Worm (Caenorhabditis elegans) whole organism, L1 larva: ENCODE measurements around the gene cpna-2.

Experiments
- C16A3.4 ChIP-seq: fragments of 150-350 bp; optimal IDR thresholded peaks from 2 replicates; lab custom pipeline; 2014; ENCODE audit warnings: missing biosample characterization, missing genetic modification characterization
- F16B12.6 ChIP-seq: fragments of 150-350 bp; optimal IDR thresholded peaks from 2 replicates; lab custom pipeline; 2014; ENCODE audit warnings: missing biosample characterization, missing genetic modification characterization
- aly-2 ChIP-seq: fragments of 150-350 bp; optimal IDR thresholded peaks from 2 replicates; lab custom pipeline; 2014; ENCODE audit warnings: missing biosample characterization, missing genetic modification characterization
- ceh-63 ChIP-seq: fragments of 200-800 bp; sonication (Bioruptor generic); optimal IDR thresholded peaks from 2 replicates; lab custom pipeline; 2018; ENCODE audit warnings: mild to moderate bottlenecking, missing genetic modification characterization, missing compliant biosample characterization
- ceh-8 ChIP-seq: fragments of 200-800 bp; sonication (Bioruptor generic); optimal IDR thresholded peaks from 2 replicates; lab custom pipeline; 2018; ENCODE audit warnings: mild to moderate bottlenecking, missing genetic modification characterization, moderate library complexity, missing compliant biosample characterization
- ceh-82 ChIP-seq, 3 experiments: fragments of 150-350 bp in 1 of 3; sonication (generic microtip) in 2 of 3; optimal IDR thresholded peaks; 2 replicates each; lab custom pipeline; 2014 to 2017; ENCODE audit warnings: missing biosample characterization in 3 of 3, missing genetic modification characterization in 3 of 3
- ces-1 ChIP-seq: fragments of 150-350 bp; optimal IDR thresholded peaks from 2 replicates; lab custom pipeline; 2014; ENCODE audit warnings: missing biosample characterization, missing genetic modification reagents, missing genetic modification characterization
- dpl-1 ChIP-seq, 3 experiments: fragments of 150-350 bp in 2 of 3; sonication (generic microtip) in 1 of 3; optimal IDR thresholded peaks; 2 replicates each; lab custom pipeline; 2014 to 2017; ENCODE audit warnings: missing biosample characterization in 3 of 3, missing genetic modification characterization in 3 of 3, missing genetic modification reagents in 3 of 3
- dsc-1 ChIP-seq: sonication (generic microtip); optimal IDR thresholded peaks from 2 replicates; lab custom pipeline; 2016; ENCODE audit warnings: mild to moderate bottlenecking, missing genetic modification characterization, missing compliant biosample characterization
- efl-1 ChIP-seq, 4 experiments: fragments of 150-350 bp; optimal IDR thresholded peaks in 3 of 4; peaks in 1 of 4; 1 replicate in 1 of 4; 2 replicates in 3 of 4; lab custom pipeline; 2014; ENCODE audit warnings: missing biosample characterization in 2 of 4, missing genetic modification characterization in 2 of 4, missing genetic modification reagents in 2 of 4
- fkh-10 ChIP-seq: sonication (generic microtip); optimal IDR thresholded peaks from 2 replicates; lab custom pipeline; 2017; ENCODE audit warnings: missing biosample characterization, missing genetic modification reagents, missing genetic modification characterization
- fkh-4 ChIP-seq: sonication (generic microtip); optimal IDR thresholded peaks from 2 replicates; lab custom pipeline; 2016; ENCODE audit warnings: missing compliant biosample characterization, missing genetic modification characterization, borderline replicate concordance
- fos-1 ChIP-seq: fragments of 150-350 bp; optimal IDR thresholded peaks from 2 replicates; lab custom pipeline; 2014; ENCODE audit warnings: missing biosample characterization, missing genetic modification characterization
- hpl-2 ChIP-seq: fragments of 150-350 bp; optimal IDR thresholded peaks from 2 replicates; lab custom pipeline; 2014; ENCODE audit warnings: missing biosample characterization, missing genetic modification reagents, missing genetic modification characterization
- isw-1 ChIP-seq: fragments of 200-800 bp; sonication (Bioruptor generic); IDR thresholded peaks from 2 replicates; pipeline ENCODE4 v1.3.6; 2022; ENCODE audit warnings: missing genetic modification characterization, missing compliant biosample characterization
- lin-14 ChIP-seq: fragments of 200-800 bp; sonication (Bioruptor generic); optimal IDR thresholded peaks from 2 replicates; lab custom pipeline; 2018; ENCODE audit warnings: mild to moderate bottlenecking, missing genetic modification characterization, moderate library complexity, missing compliant biosample characterization
- lin-15B ChIP-seq: fragments of 150-350 bp; sonication (generic microtip); optimal IDR thresholded peaks from 3 replicates; lab custom pipeline; 2014; ENCODE audit warnings: missing biosample characterization, missing genetic modification characterization
- lin-35 ChIP-seq, 2 experiments: fragments of 150-350 bp; optimal IDR thresholded peaks; 2 replicates each; lab custom pipeline; 2014; ENCODE audit warnings: missing biosample characterization in 2 of 2, missing genetic modification characterization in 2 of 2, missing genetic modification reagents in 2 of 2
- lin-39 ChIP-seq: fragments of 150-350 bp; optimal IDR thresholded peaks from 2 replicates; lab custom pipeline; 2014; ENCODE audit warnings: missing biosample characterization, missing genetic modification reagents, missing genetic modification characterization
- lir-3 ChIP-seq: sonication (generic microtip); optimal IDR thresholded peaks from 2 replicates; lab custom pipeline; 2016; ENCODE audit warnings: mild to moderate bottlenecking, missing genetic modification characterization, moderate library complexity, missing compliant biosample characterization; ENCODE audit not compliant: poor library complexity
- lsy-2 ChIP-seq, 2 experiments: fragments of 150-350 bp; optimal IDR thresholded peaks; 2 replicates each; lab custom pipeline; 2014; ENCODE audit warnings: missing biosample characterization in 2 of 2, missing genetic modification characterization in 2 of 2
- mef-2 ChIP-seq: fragments of 150-350 bp; optimal IDR thresholded peaks from 2 replicates; lab custom pipeline; 2014; ENCODE audit warnings: missing biosample characterization, missing genetic modification characterization
- mep-1 ChIP-seq: fragments of 150-350 bp; optimal IDR thresholded peaks from 2 replicates; lab custom pipeline; 2014; ENCODE audit warnings: missing biosample characterization, missing genetic modification characterization
- nhr-11 ChIP-seq: fragments of 150-350 bp; optimal IDR thresholded peaks from 2 replicates; lab custom pipeline; 2014; ENCODE audit warnings: missing biosample characterization, missing genetic modification characterization
- nhr-12 ChIP-seq: sonication (generic microtip); optimal IDR thresholded peaks from 2 replicates; lab custom pipeline; 2017; ENCODE audit warnings: missing biosample characterization, missing genetic modification characterization
- nhr-19 ChIP-seq: fragments of 200-800 bp; sonication (Bioruptor generic); conservative IDR thresholded peaks from 2 replicates; pipeline ENCODE4 v1.3.6; 2022; ENCODE audit warnings: missing genetic modification characterization, missing compliant biosample characterization
- nhr-20 ChIP-seq: sonication (generic microtip); optimal IDR thresholded peaks from 2 replicates; lab custom pipeline; 2016; ENCODE audit warnings: mild to moderate bottlenecking, missing genetic modification characterization, missing compliant biosample characterization
- nhr-47 ChIP-seq: sonication (generic microtip); optimal IDR thresholded peaks from 2 replicates; lab custom pipeline; 2016; ENCODE audit warnings: mild to moderate bottlenecking, missing genetic modification characterization, moderate library complexity, missing compliant biosample characterization
- nhr-71 ChIP-seq: sonication (generic microtip); optimal IDR thresholded peaks from 2 replicates; lab custom pipeline; 2016; ENCODE audit warnings: mild to moderate bottlenecking, missing genetic modification characterization, moderate library complexity, missing compliant biosample characterization
- nhr-76 ChIP-seq: sonication (generic microtip); optimal IDR thresholded peaks from 2 replicates; lab custom pipeline; 2017; ENCODE audit warnings: missing biosample characterization, missing genetic modification characterization
- nhr-85 ChIP-seq: sonication (generic microtip); peaks from one replicate; lab custom pipeline; 2016; ENCODE audit warnings: missing genetic modification characterization, inconsistent platforms, missing compliant biosample characterization
- rnt-1 ChIP-seq: sonication (generic microtip); optimal IDR thresholded peaks from 2 replicates; lab custom pipeline; 2016; ENCODE audit warnings: mild to moderate bottlenecking, missing genetic modification characterization, moderate library complexity, missing compliant biosample characterization
- snpc-4 ChIP-seq: fragments of 150-350 bp; optimal IDR thresholded peaks from 2 replicates; lab custom pipeline; 2014; ENCODE audit warnings: missing biosample characterization, missing genetic modification characterization
- snu-23 ChIP-seq: sonication (generic microtip); optimal IDR thresholded peaks from 2 replicates; lab custom pipeline; 2016; ENCODE audit warnings: missing genetic modification characterization, missing compliant biosample characterization
- sox-4 ChIP-seq: sonication (generic microtip); optimal IDR thresholded peaks from 2 replicates; lab custom pipeline; 2016; ENCODE audit warnings: missing genetic modification characterization, missing compliant biosample characterization
- tbx-2 ChIP-seq: sonication (generic microtip); optimal IDR thresholded peaks from 2 replicates; lab custom pipeline; 2016; ENCODE audit warnings: missing genetic modification characterization, missing compliant biosample characterization
- unc-130 ChIP-seq: fragments of 150-350 bp; optimal IDR thresholded peaks from 2 replicates; lab custom pipeline; 2017; ENCODE audit warnings: missing biosample characterization, missing genetic modification characterization, inconsistent platforms
- unc-86 ChIP-seq: sonication (generic microtip); optimal IDR thresholded peaks from 2 replicates; lab custom pipeline; 2016; ENCODE audit warnings: missing genetic modification characterization, missing compliant biosample characterization
- vab-15 ChIP-seq: sonication (generic microtip); optimal IDR thresholded peaks from 2 replicates; lab custom pipeline; 2017; ENCODE audit warnings: missing genotype, mild to moderate bottlenecking, missing genetic modification characterization, missing compliant biosample characterization
- zag-1 ChIP-seq: fragments of 150-350 bp; optimal IDR thresholded peaks from 2 replicates; lab custom pipeline; 2014; ENCODE audit warnings: missing biosample characterization, missing genetic modification characterization
- zip-4 ChIP-seq: fragments of 200-800 bp; sonication (Bioruptor generic); optimal IDR thresholded peaks from 2 replicates; lab custom pipeline; 2018; ENCODE audit warnings: mild to moderate bottlenecking, missing genetic modification characterization, moderate library complexity, missing compliant biosample characterization

Gene cpna-2

DNA sequence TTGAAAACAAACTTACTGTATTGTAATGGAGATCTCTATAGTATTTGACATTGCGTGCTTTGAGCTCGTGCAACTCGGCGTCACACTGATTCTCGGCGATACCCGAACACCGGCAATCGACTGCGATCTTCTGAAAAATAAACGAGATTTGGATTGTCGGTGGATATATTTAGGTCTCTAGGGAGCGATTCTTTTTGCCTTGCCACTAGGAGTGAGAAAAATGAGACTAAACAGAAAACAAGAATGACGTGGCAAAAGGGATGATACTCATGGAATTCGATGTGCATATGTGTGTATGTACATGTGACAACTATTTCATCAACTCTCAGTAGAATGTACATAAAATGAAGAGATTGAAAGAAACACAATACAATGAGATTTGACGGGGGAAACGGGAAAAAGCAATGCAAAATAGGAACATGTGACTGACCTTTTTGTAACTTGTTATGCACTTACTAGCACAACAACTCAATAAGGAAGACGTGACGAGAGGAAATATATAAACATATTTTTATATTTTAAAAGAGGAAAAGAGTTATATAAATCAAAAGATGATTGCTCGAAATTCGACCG lies 10.0 kb upstream of the cpna-2 start (continued):
- no peak for TF ChIP-seq zip-4 (GFP tag; lab: Kevin White, UChicago)
- no peak for TF ChIP-seq hpl-2 (GFP tag; lab: Kevin White, UChicago)
- TF ChIP-seq tbx-2, result no peak

DNA sequence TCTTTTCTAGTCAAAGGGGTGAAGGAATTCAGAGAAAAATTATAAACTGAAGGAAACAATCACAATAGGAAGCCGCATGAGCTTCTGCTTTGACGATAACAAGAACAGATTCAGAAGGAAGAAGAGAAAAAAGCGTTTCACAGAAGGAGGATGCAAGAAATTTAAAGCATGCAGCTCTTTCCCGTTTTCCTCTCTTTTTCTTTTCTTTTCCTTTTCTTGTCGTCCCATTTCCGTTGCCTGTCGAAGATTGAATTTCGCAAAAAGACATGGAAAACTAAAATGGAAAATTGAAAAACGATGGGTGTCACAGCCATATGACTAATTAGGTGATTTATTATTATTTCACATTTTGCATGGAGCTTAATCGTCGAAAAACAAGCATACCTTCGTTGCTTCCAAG lies 8.6 kb upstream of the cpna-2 start:
- TF ChIP-seq fkh-10 (GFP tag; lab: Kevin White, UChicago) (peak; percentile 89), mep-1 (tag; lab: Kevin White, UChicago) (peak; percentile 10), unc-86 (peak; percentile 23), lin-39 (no peak), aly-2 (tag; lab: Kevin White, UChicago) (no peak), nhr-71 (tag; lab: Kevin White, UChicago) (peak; percentile 33), lin-14 (GFP tag; lab: Kevin White, UChicago) (peak; percentile 65), nhr-19 (GFP tag; lab: Robert Waterston, UW) (no peak), rnt-1 (tag; lab: Kevin White, UChicago) (no peak), vab-15 (tag; lab: Kevin White, UChicago) (no peak)

DNA sequence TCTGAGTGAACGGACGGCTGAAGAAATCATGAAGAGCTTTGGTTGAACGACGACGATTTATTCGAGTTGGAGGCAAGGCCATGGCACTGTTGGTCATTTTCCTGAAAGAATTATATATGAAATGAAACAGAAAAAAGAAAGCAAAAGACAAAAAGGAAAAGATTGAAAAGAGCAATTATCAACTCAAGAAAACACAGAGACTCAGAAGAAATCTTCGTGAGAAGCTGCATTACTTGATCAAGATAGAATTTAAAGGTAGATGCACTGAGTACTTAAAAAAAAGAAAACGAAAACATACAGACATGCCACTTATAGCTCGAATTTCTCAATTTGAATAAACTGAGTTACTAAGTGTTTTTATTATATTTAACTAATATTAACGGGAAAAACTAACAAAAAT lies 6.2 kb upstream of the cpna-2 start, which contains the start of gene cpna-5:
cpna-5 (minus strand) TSS at position 101 of the 400 bp plus-strand sequence.
- TF ChIP-seq lin-14 (GFP tag; lab: Kevin White, UChicago) (no peak), isw-1 (GFP tag; lab: Robert Waterston, UW) (no peak), ceh-82 (tag; optimal IDR thresholded peaks at IDR 0.05; lab: Kevin White, UChicago) (no peak), lin-15B (tag; lab: Kevin White, UChicago) (no peak)

DNA sequence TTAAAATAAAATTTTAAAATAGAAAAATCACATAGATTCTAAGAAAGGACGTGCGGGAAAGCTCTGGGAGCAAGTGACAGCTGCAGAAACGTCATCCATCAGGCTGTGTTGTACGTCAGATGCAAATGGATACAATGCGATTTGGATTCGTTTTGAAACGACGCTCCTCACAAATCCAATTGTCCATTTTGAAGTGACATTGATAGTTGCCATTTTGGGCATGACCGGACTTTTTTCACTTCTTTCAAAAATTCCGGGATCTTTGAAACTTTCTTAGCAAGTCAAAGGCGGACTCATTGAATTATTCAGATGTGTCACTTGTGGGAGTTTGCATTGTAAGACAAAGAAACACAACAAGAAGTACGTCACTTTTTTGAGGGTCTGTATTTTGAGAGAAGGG lies 5.7 kb upstream of the cpna-2 start:
- TF ChIP-seq efl-1 (optimal IDR thresholded peaks at IDR 0.05; lab: Kevin White, UChicago) (no peak), efl-1 (GFP tag; optimal IDR thresholded peaks at IDR 0.05 in 1 of 2; lab: Kevin White, UChicago) (peak in 1 of 2 experiments; percentile 39), nhr-71 (tag; lab: Kevin White, UChicago) (peak; percentile 2), lin-14 (GFP tag; lab: Kevin White, UChicago) (peak; percentile 68), fkh-10 (GFP tag; lab: Kevin White, UChicago) (peak; percentile 78), nhr-76 (tag; lab: Kevin White, UChicago) (no peak), nhr-11 (tag; lab: Kevin White, UChicago) (no peak), snpc-4 (tag; lab: Kevin White, UChicago) (no peak)

DNA sequence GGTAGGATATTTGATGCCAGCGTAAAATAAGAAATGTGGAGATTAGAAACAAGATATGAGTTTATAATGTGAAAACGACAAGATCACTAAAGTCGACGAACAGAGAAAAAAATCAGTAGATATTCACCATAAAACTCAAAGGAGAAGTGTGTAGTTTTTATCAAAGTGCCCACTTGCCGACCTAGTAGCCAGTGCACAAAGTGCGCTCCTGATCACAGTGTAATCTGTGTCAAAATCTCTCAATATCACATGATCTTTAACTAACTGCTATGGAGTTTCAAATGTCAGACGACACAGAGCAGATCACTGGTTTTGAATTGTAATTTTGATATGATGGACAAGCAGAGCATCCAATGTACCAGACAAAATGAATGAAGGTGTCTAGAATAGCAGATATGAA lies 4.2 kb upstream of the cpna-2 start:
- no peak for TF ChIP-seq nhr-20 (tag; lab: Kevin White, UChicago)
- TF ChIP-seq snu-23 (GFP tag; lab: Kevin White, UChicago), result peak; percentile 4
- TF ChIP-seq C16A3.4 (tag; lab: Kevin White, UChicago), result no peak
- TF ChIP-seq nhr-71 (tag; lab: Kevin White, UChicago), result peak; percentile 13
- peak; percentile 26 for TF ChIP-seq lin-14 (GFP tag; lab: Kevin White, UChicago)
- no peak for TF ChIP-seq F16B12.6 (tag; lab: Kevin White, UChicago)
- TF ChIP-seq ces-1 (GFP tag; lab: Kevin White, UChicago), result no peak

DNA sequence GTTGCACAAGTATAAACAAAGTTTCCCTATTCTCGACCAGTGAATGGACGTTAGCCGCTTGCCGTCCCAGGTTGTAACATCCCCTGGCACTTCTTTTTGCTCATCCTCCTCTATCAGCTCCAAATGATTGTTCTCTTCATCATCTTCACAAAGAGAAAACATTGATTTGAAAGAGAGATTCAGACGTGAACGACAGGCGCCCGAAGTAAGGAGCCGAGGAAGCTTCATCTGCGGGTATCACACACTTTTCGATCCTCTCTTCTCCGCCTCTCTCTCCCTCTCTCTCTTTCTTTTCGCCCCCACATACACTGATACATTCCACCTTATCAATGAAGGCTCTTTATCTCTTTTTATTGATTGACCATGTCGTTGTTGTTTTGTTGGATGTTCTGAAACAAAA lies 1.9 kb upstream of the cpna-2 start:
- TF ChIP-seq lir-3, result no peak
- TF ChIP-seq lin-35 (GFP tag; optimal IDR thresholded peaks at IDR 0.05; lab: Kevin White, UChicago), result no peak
- no peak for TF ChIP-seq fkh-4
- TF ChIP-seq snu-23 (GFP tag; lab: Kevin White, UChicago), result peak; percentile 13
- TF ChIP-seq lin-14 (GFP tag; lab: Kevin White, UChicago), result peak; percentile 69
- TF ChIP-seq nhr-47 (tag; lab: Kevin White, UChicago), result no peak
- peak in 1 of 2 experiments; percentile 28 for TF ChIP-seq lsy-2 (tag; optimal IDR thresholded peaks at IDR 0.05; lab: Kevin White, UChicago)
- TF ChIP-seq sox-4 (tag; lab: Kevin White, UChicago), result no peak
- TF ChIP-seq ceh-63 (GFP tag; lab: Kevin White, UChicago), result no peak
- TF ChIP-seq dsc-1 (tag; lab: Kevin White, UChicago), result no peak
- TF ChIP-seq fos-1 (tag; lab: Kevin White, UChicago), result no peak
- TF ChIP-seq dpl-1 (GFP tag; optimal IDR thresholded peaks at IDR 0.05; lab: Kevin White, UChicago), result no peak
- TF ChIP-seq nhr-11 (tag; lab: Kevin White, UChicago), result no peak
- no peak for TF ChIP-seq mef-2
- TF ChIP-seq rnt-1 (tag; lab: Kevin White, UChicago), result peak; percentile 53
- TF ChIP-seq unc-130, result peak; percentile 23
- no peak for TF ChIP-seq lin-15B (tag; lab: Kevin White, UChicago)
- peak; percentile 46 for TF ChIP-seq nhr-71 (tag; lab: Kevin White, UChicago)
- no peak for TF ChIP-seq zag-1
- TF ChIP-seq nhr-85 (tag; lab: Kevin White, UChicago), result no peak
- no peak for TF ChIP-seq nhr-12 (tag; lab: Kevin White, UChicago)
- TF ChIP-seq ceh-8 (GFP tag; lab: Kevin White, UChicago), result no peak
